Fruit fly (Drosophila melanogaster) whole organism, embryonic: ENCODE measurements around the gene Fbxl4.

Experiments
- Atf-2 ChIP-seq: fragments of 200-800 bp; sonication (Bioruptor generic); optimal IDR thresholded peaks from 2 replicates; lab custom pipeline; 2016; ENCODE audit warnings: missing biosample characterization, missing genetic modification characterization
- B-H1 ChIP-seq: fragments of 200-800 bp; sonication (Bioruptor generic); IDR thresholded peaks from 3 replicates; pipeline ENCODE4 v1.3.6; 2022; ENCODE audit warnings: missing biosample characterization, missing genetic modification characterization
- BEAF-32 ChIP-seq: fragments of 200-800 bp; sonication (Bioruptor generic); optimal IDR thresholded peaks from 3 replicates; lab custom pipeline; 2017; ENCODE audit warnings: missing biosample characterization, missing genetic modification characterization, mild to moderate bottlenecking, moderate library complexity, missing genetic modification reagents
- Bteb2 ChIP-seq: fragments of 200-800 bp; sonication (Bioruptor generic); optimal IDR thresholded peaks from 2 replicates; lab custom pipeline; 2016; ENCODE audit warnings: missing biosample characterization, missing genetic modification characterization
- CG10209 ChIP-seq: fragments of 200-800 bp; sonication (Bioruptor generic); optimal IDR thresholded peaks from 3 replicates; lab custom pipeline; 2017; ENCODE audit warnings: missing biosample characterization, mild to moderate bottlenecking, missing genetic modification characterization, missing genetic modification reagents
- CG10431 ChIP-seq: fragments of 200-800 bp; sonication (Bioruptor generic); optimal IDR thresholded peaks from 3 replicates; lab custom pipeline; 2018; ENCODE audit warnings: missing biosample characterization, mild to moderate bottlenecking, missing genetic modification characterization
- CG11085 ChIP-seq: fragments of 200-800 bp; sonication (Bioruptor generic); IDR thresholded peaks from 2 replicates; pipeline ENCODE4 v1.3.6; 2022; ENCODE audit warnings: missing biosample characterization, missing genetic modification characterization
- CG11695 ChIP-seq: fragments of 200-800 bp; sonication (Bioruptor generic); IDR thresholded peaks from 3 replicates; pipeline ENCODE4 v1.3.6; 2022; ENCODE audit warnings: missing biosample characterization, missing genetic modification characterization
- CG11723 ChIP-seq: fragments of 200-800 bp; sonication (Bioruptor generic); optimal IDR thresholded peaks from 2 replicates; lab custom pipeline; 2017; ENCODE audit warnings: missing biosample characterization, mild to moderate bottlenecking, missing genetic modification characterization
- CG12104 ChIP-seq: fragments of 200-800 bp; sonication (Bioruptor generic); optimal IDR thresholded peaks from 3 replicates; lab custom pipeline; 2016; ENCODE audit warnings: missing biosample characterization, missing genetic modification characterization
- CG12659 ChIP-seq: fragments of 200-800 bp; sonication (Bioruptor generic); optimal IDR thresholded peaks from 3 replicates; lab custom pipeline; 2017; ENCODE audit warnings: mild to moderate bottlenecking, missing biosample characterization, missing genetic modification reagents, missing genetic modification characterization
- CG14965 ChIP-seq: fragments of 200-800 bp; sonication (Bioruptor generic); optimal IDR thresholded peaks from 2 replicates; lab custom pipeline; 2016; ENCODE audit warnings: missing biosample characterization, missing genetic modification characterization, borderline replicate concordance
- CG1832 ChIP-seq: fragments of 200-800 bp; sonication (Bioruptor generic); optimal IDR thresholded peaks from 2 replicates; lab custom pipeline; 2017; ENCODE audit warnings: missing biosample characterization, mild to moderate bottlenecking, missing genetic modification characterization, inconsistent platforms
- CG2199 ChIP-seq: fragments of 200-800 bp; sonication (Bioruptor generic); IDR thresholded peaks from 3 replicates; pipeline ENCODE4 v1.3.6; 2022; ENCODE audit warnings: missing biosample characterization, missing genetic modification characterization
- CG6765 ChIP-seq: fragments of 200-800 bp; sonication (Bioruptor generic); optimal IDR thresholded peaks from 3 replicates; lab custom pipeline; 2017; ENCODE audit warnings: missing biosample characterization, mild to moderate bottlenecking, missing genetic modification characterization
- CG7271 ChIP-seq: fragments of 200-800 bp; sonication (Bioruptor generic); optimal IDR thresholded peaks from 2 replicates; lab custom pipeline; 2018; ENCODE audit warnings: missing biosample characterization, mild to moderate bottlenecking, missing genetic modification characterization, moderate library complexity
- CG7556 ChIP-seq: fragments of 200-800 bp; sonication (Bioruptor generic); optimal IDR thresholded peaks from 2 replicates; lab custom pipeline; 2017; ENCODE audit warnings: missing biosample characterization, mild to moderate bottlenecking, missing genetic modification characterization
- CG8359 ChIP-seq: fragments of 200-800 bp; sonication (Bioruptor generic); optimal IDR thresholded peaks from 2 replicates; lab custom pipeline; 2017; ENCODE audit warnings: missing biosample characterization, mild to moderate bottlenecking, missing genetic modification characterization, borderline replicate concordance
- CG9817 ChIP-seq: fragments of 200-800 bp; sonication (Bioruptor generic); optimal IDR thresholded peaks from 2 replicates; lab custom pipeline; 2018; ENCODE audit warnings: missing biosample characterization, mild to moderate bottlenecking, missing genetic modification characterization, moderate library complexity
- Dp ChIP-seq: fragments of 200-800 bp; sonication (Bioruptor generic); optimal IDR thresholded peaks from 2 replicates; lab custom pipeline; 2018; ENCODE audit warnings: missing biosample characterization, mild to moderate bottlenecking, missing genetic modification characterization, moderate library complexity
- Eip74EF ChIP-seq, 2 experiments: fragments of 200-800 bp in 1 of 2; fragments of >200 bp in 1 of 2; sonication (Bioruptor generic) in 1 of 2; optimal IDR thresholded peaks; 2 replicates each; lab custom pipeline; 2017 to 2019; ENCODE audit warnings: missing biosample characterization in 2 of 2, missing genetic modification characterization in 2 of 2, mild to moderate bottlenecking in 1 of 2, moderate library complexity in 1 of 2
- Ets65A ChIP-seq: fragments of 200-800 bp; sonication (Bioruptor generic); peaks from one replicate; lab custom pipeline; 2016; ENCODE audit warnings: missing biosample characterization, missing genetic modification characterization
- Max ChIP-seq: fragments of 200-800 bp; sonication (Bioruptor generic); optimal IDR thresholded peaks from 2 replicates; lab custom pipeline; 2016; ENCODE audit warnings: missing biosample characterization, mild to moderate bottlenecking, missing genetic modification characterization
- Meics ChIP-seq: fragments of 200-800 bp; sonication (Bioruptor generic); optimal IDR thresholded peaks from 2 replicates; lab custom pipeline; 2017; ENCODE audit warnings: missing biosample characterization, mild to moderate bottlenecking, missing genetic modification characterization
- Mrtf ChIP-seq: fragments of 200-800 bp; sonication (Bioruptor generic); IDR thresholded peaks from 3 replicates; pipeline ENCODE4 v1.3.6; 2022; ENCODE audit warnings: missing biosample characterization, missing genetic modification characterization
- NK7.1 ChIP-seq: fragments of 200-800 bp; sonication (Bioruptor generic); optimal IDR thresholded peaks from 3 replicates; lab custom pipeline; 2016; ENCODE audit warnings: missing biosample characterization, missing genetic modification characterization
- Pdp1 ChIP-seq, 2 experiments: fragments of 200-800 bp; sonication (Bioruptor generic); optimal IDR thresholded peaks; 3 replicates each; lab custom pipeline; 2016; ENCODE audit warnings: missing biosample characterization in 2 of 2, missing genetic modification characterization in 2 of 2, mild to moderate bottlenecking in 1 of 2, moderate library complexity in 1 of 2
- Poxn ChIP-seq: fragments of 200-800 bp; sonication (Bioruptor generic); IDR thresholded peaks from 2 replicates; pipeline ENCODE4 v1.3.6; 2022; ENCODE audit warnings: missing biosample characterization, missing genetic modification characterization
- Spps ChIP-seq: fragments of 200-800 bp; sonication (Bioruptor generic); optimal IDR thresholded peaks from 2 replicates; lab custom pipeline; 2018; ENCODE audit warnings: missing biosample characterization, mild to moderate bottlenecking, missing genetic modification characterization
- bab2 ChIP-seq: fragments of 200-800 bp; sonication (Bioruptor generic); optimal IDR thresholded peaks from 2 replicates; lab custom pipeline; 2016; ENCODE audit warnings: missing biosample characterization, missing genetic modification characterization
- bbx ChIP-seq: fragments of 200-800 bp; sonication (Bioruptor generic); IDR thresholded peaks from 2 replicates; pipeline ENCODE4 v1.3.6; 2022; ENCODE audit warnings: missing biosample characterization, missing genetic modification characterization; ENCODE audit not compliant: partially characterized antibody
- btn ChIP-seq: fragments of 200-800 bp; sonication (Bioruptor generic); optimal IDR thresholded peaks from 2 replicates; lab custom pipeline; 2016; ENCODE audit warnings: missing biosample characterization, missing genetic modification characterization
- chinmo ChIP-seq: fragments of 200-800 bp; sonication (Bioruptor generic); IDR thresholded peaks from 4 replicates; pipeline ENCODE4 v1.3.6; 2022; ENCODE audit warnings: missing biosample characterization, missing genetic modification characterization; ENCODE audit not compliant: partially characterized antibody
- chm ChIP-seq: fragments of 200-800 bp; sonication (Bioruptor generic); IDR thresholded peaks from 2 replicates; pipeline ENCODE4 v1.3.6; 2022; ENCODE audit warnings: missing biosample characterization, missing genetic modification characterization
- fu2 ChIP-seq: fragments of 200-800 bp; sonication (Bioruptor generic); optimal IDR thresholded peaks from 2 replicates; lab custom pipeline; 2016; ENCODE audit warnings: missing biosample characterization, missing genetic modification characterization
- gcm2 ChIP-seq: fragments of 200-800 bp; sonication (Bioruptor generic); optimal IDR thresholded peaks from 2 replicates; lab custom pipeline; 2016; ENCODE audit warnings: missing biosample characterization, missing genetic modification characterization
- gsb ChIP-seq: fragments of 200-800 bp; sonication (Bioruptor generic); IDR thresholded peaks from 2 replicates; pipeline ENCODE4 v1.3.6; 2022; ENCODE audit warnings: missing biosample characterization, missing genetic modification characterization
- gsb-n ChIP-seq: fragments of 200-800 bp; sonication (Bioruptor generic); optimal IDR thresholded peaks from 3 replicates; lab custom pipeline; 2018; ENCODE audit warnings: missing biosample characterization, mild to moderate bottlenecking, missing genetic modification characterization
- her ChIP-seq: fragments of 200-800 bp; sonication (Bioruptor generic); optimal IDR thresholded peaks from 2 replicates; lab custom pipeline; 2016; ENCODE audit warnings: missing biosample characterization, missing genetic modification characterization
- insv ChIP-seq, 2 experiments: fragments of 200-800 bp; sonication (Bioruptor generic); optimal IDR thresholded peaks; 3 replicates each; lab custom pipeline; 2016 to 2018; ENCODE audit warnings: missing biosample characterization in 2 of 2, missing genetic modification characterization in 2 of 2
- nmo ChIP-seq: fragments of 200-800 bp; sonication (Bioruptor generic); optimal IDR thresholded peaks from 2 replicates; lab custom pipeline; 2018; ENCODE audit warnings: missing biosample characterization, mild to moderate bottlenecking, missing genetic modification characterization, moderate library complexity
- pb ChIP-seq: fragments of 200-800 bp; sonication (Bioruptor generic); optimal IDR thresholded peaks from 3 replicates; lab custom pipeline; 2016; ENCODE audit warnings: missing biosample characterization, missing genetic modification characterization
- slou ChIP-seq: fragments of 200-800 bp; sonication (Bioruptor generic); optimal IDR thresholded peaks from 3 replicates; lab custom pipeline; 2016; ENCODE audit warnings: missing biosample characterization, missing genetic modification characterization
- tna ChIP-seq: fragments of 200-800 bp; sonication (Bioruptor generic); IDR thresholded peaks from 2 replicates; pipeline ENCODE4 v1.3.6; 2022; ENCODE audit warnings: missing biosample characterization, missing genetic modification characterization; ENCODE audit not compliant: partially characterized antibody
- ttk ChIP-seq: fragments of 200-800 bp; sonication (Bioruptor generic); IDR thresholded peaks from 2 replicates; pipeline ENCODE4 v2.1.2; 2022; ENCODE audit warnings: missing biosample characterization, missing genetic modification characterization
- tup ChIP-seq: fragments of 200-800 bp; sonication (Bioruptor generic); optimal IDR thresholded peaks from 2 replicates; lab custom pipeline; 2016; ENCODE audit warnings: missing biosample characterization, mild to moderate bottlenecking, missing genetic modification characterization, moderate library complexity
- unc-4 ChIP-seq: fragments of 200-800 bp; sonication (Bioruptor generic); IDR thresholded peaks from 2 replicates; pipeline ENCODE4 v1.3.6; 2022; ENCODE audit warnings: missing biosample characterization, missing genetic modification characterization; ENCODE audit not compliant: partially characterized antibody
- wek ChIP-seq: fragments of 200-800 bp; sonication (Bioruptor generic); optimal IDR thresholded peaks from 3 replicates; lab custom pipeline; 2018; ENCODE audit warnings: missing biosample characterization, mild to moderate bottlenecking, missing genetic modification characterization, moderate library complexity

The Fbxl4 gene

DNA sequence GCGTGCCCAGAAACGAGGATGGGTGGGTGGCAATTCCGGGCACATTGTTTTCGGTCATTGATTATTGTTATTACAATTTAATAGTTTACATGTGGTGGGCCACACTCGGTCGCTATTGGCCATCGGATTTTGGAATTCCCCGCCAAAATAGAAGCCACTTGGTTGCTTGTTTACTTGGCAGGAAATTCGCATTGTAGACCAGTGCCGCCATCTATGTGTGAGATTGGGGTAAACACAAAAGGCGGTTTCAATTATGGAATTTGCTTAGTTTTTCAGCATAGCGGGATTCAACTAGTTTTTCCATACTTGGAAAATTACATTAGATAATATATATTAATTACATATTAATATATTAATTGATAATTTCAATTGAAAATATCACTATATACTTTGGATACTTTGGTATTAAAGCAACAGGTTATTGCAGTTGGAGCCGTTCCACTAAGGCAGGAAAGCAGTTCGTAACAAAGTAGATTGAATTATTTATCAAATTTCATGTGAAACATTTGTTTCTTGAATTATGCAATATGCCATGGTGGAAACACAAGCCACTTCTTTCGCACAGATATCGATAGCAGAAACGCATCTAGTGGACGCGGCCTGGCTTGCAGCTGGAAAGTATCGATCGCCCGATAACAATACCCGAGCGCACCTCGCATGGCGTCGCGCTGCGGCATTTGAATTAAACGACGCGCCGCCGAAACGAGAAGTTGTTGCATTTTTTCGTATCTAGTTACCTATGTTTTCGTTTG, 9.5 kb upstream of the Fbxl4 start, which contains the start of gene mud (continued):
- no peak for TF ChIP-seq CG6765
- peak; percentile 27; the same call in 2 of the 3 replicates for TF ChIP-seq B-H1 (GFP tag; lab: Robert Waterston, UW)
- no peak for TF ChIP-seq CG11085 (GFP tag; lab: Robert Waterston, UW)
- TF ChIP-seq chinmo = no peak
- TF ChIP-seq bbx (GFP tag; lab: Robert Waterston, UW) = peak; percentile 77
- peak; percentile 79 for TF ChIP-seq Ets65A (GFP tag; lab: Kevin White, UChicago)
- no peak for TF ChIP-seq btn (GFP tag; lab: Kevin White, UChicago)
- TF ChIP-seq unc-4 (GFP tag; lab: Robert Waterston, UW) = peak; percentile 54
- peak; percentile 29; the same call in 1 of the 2 replicates for TF ChIP-seq ttk (GFP tag; lab: Robert Waterston, UW)
- no peak for TF ChIP-seq CG2199
- TF ChIP-seq Pdp1 (GFP tag; optimal IDR thresholded peaks at IDR 0.05; lab: Kevin White, UChicago) = peak in 1 of 2 experiments; percentile 98
- no peak for TF ChIP-seq gcm2
- peak; percentile 74 for TF ChIP-seq Dp (GFP tag; lab: Kevin White, UChicago)
- TF ChIP-seq wek (GFP tag; lab: Kevin White, UChicago) = peak; percentile 54
- no peak for TF ChIP-seq CG12104 (GFP tag; lab: Kevin White, UChicago)
- peak in 1 of 2 experiments; percentile 14 for TF ChIP-seq insv (GFP tag; optimal IDR thresholded peaks at IDR 0.05; lab: Kevin White, UChicago)
- no peak for TF ChIP-seq her (GFP tag; lab: Kevin White, UChicago)
- no peak for TF ChIP-seq NK7.1 (GFP tag; lab: Kevin White, UChicago)
- no peak for TF ChIP-seq bab2
- TF ChIP-seq slou = no peak
- TF ChIP-seq CG9817 (tag; lab: Kevin White, UChicago) = peak; percentile 4
- TF ChIP-seq CG8359 (GFP tag; lab: Kevin White, UChicago) = no peak
- TF ChIP-seq tup (GFP tag; lab: Kevin White, UChicago) = no peak
- TF ChIP-seq pb = no peak
- no peak for TF ChIP-seq Poxn
- TF ChIP-seq gsb (GFP tag; lab: Robert Waterston, UW) = no peak
- TF ChIP-seq CG10431 (GFP tag; lab: Kevin White, UChicago) = no peak
- TF ChIP-seq nmo (GFP tag; lab: Kevin White, UChicago) = peak; percentile 70
- no peak for TF ChIP-seq Eip74EF (GFP tag; optimal IDR thresholded peaks at IDR 0.05; lab: Kevin White, UChicago)
- no peak for TF ChIP-seq CG7556
- no peak for TF ChIP-seq Spps (tag; lab: Kevin White, UChicago)
- TF ChIP-seq Atf-2 (GFP tag; lab: Kevin White, UChicago) = no peak
- no peak for TF ChIP-seq chm (GFP tag; lab: Robert Waterston, UW)
- TF ChIP-seq CG7271 (tag; lab: Kevin White, UChicago) = no peak
- TF ChIP-seq BEAF-32 = peak; percentile 76
- no peak for TF ChIP-seq CG14965 (GFP tag; lab: Kevin White, UChicago)
- no peak for TF ChIP-seq Bteb2
- TF ChIP-seq CG1832 (GFP tag; lab: Kevin White, UChicago) = no peak
- peak; percentile 68 for TF ChIP-seq tna (GFP tag; lab: Robert Waterston, UW)
- TF ChIP-seq CG10209 (GFP tag; lab: Kevin White, UChicago) = peak; percentile 44
- peak; percentile 52 for TF ChIP-seq Meics (GFP tag; lab: Kevin White, UChicago)
- TF ChIP-seq gsb-n = no peak
- no peak for TF ChIP-seq CG11723 (GFP tag; lab: Kevin White, UChicago)
- no peak for TF ChIP-seq CG11695
- TF ChIP-seq CG12659 (GFP tag; lab: Kevin White, UChicago) = peak; percentile 25
- 0 out of 3 replicates have a peak, but pooled peaks have one; percentile 33 for TF ChIP-seq Mrtf (GFP tag; lab: Robert Waterston, UW)
- no peak for TF ChIP-seq Max
- no peak for TF ChIP-seq fu2 (GFP tag; lab: Kevin White, UChicago)
